Worm (Caenorhabditis elegans) whole organism, L2 larva: ENCODE results near the gene cyp-14A3.

ENCODE experiments used
- nhr-129 ChIP-seq: fragments of 150-350 bp; optimal IDR thresholded peaks from 2 replicates; lab custom pipeline; 2014; ENCODE audit warnings: missing biosample characterization, missing genetic modification characterization
- skn-1 ChIP-seq: sonication (generic microtip); optimal IDR thresholded peaks from 2 replicates; lab custom pipeline; 2017; ENCODE audit warnings: missing biosample characterization, missing genetic modification characterization
- snpc-4 ChIP-seq: fragments of 150-350 bp; optimal IDR thresholded peaks from 2 replicates; lab custom pipeline; 2014; ENCODE audit warnings: missing biosample characterization, missing genetic modification characterization

- TF ChIP-seq snpc-4 (no peak), nhr-129 (tag; lab: Kevin White, UChicago) (no peak), skn-1 (no peak)
These were observed 16.5 kb upstream of the cyp-14A3 start, which contains the start of gene R04D3.3 for ce11 chrX:13290531-13290930.
